Worm (Caenorhabditis elegans) whole organism, mixed stage, embryonic: ENCODE data around the gene C18E9.8.

Experiments used
- ceh-83 ChIP-seq: fragments of 200-800 bp; sonication (Bioruptor generic); optimal IDR thresholded peaks from 2 replicates; lab custom pipeline; 2018; ENCODE audit warnings: mild to moderate bottlenecking, missing genetic modification characterization, missing compliant biosample characterization
- ces-1 ChIP-seq: fragments of 150-350 bp; optimal IDR thresholded peaks from 2 replicates; lab custom pipeline; 2014; ENCODE audit warnings: missing biosample characterization, missing genetic modification reagents, missing genetic modification characterization
- elt-1 ChIP-seq: sonication (generic microtip); optimal IDR thresholded peaks from 2 replicates; lab custom pipeline; 2017; ENCODE audit warnings: missing genetic modification characterization, mild to moderate bottlenecking, missing compliant biosample characterization, antibody characterized with exemption, moderate library complexity, borderline replicate concordance; ENCODE audit not compliant: insufficient read depth
- elt-3 ChIP-seq: fragments of 150-350 bp; optimal IDR thresholded peaks from 2 replicates; lab custom pipeline; 2014; ENCODE audit warnings: missing biosample characterization, missing genetic modification characterization
- hlh-1 ChIP-seq: fragments of 150-350 bp; optimal IDR thresholded peaks from 2 replicates; lab custom pipeline; 2014; ENCODE audit warnings: missing biosample characterization, missing genetic modification reagents, missing genetic modification characterization
- lin-13 ChIP-seq: fragments of 150-350 bp; optimal IDR thresholded peaks from 2 replicates; lab custom pipeline; 2014; ENCODE audit warnings: missing biosample characterization, missing genetic modification characterization
- nhr-12 ChIP-seq: fragments of 150-350 bp; optimal IDR thresholded peaks from 2 replicates; lab custom pipeline; 2014; ENCODE audit warnings: missing biosample characterization, missing genetic modification characterization
- nhr-237 ChIP-seq: fragments of 150-350 bp; optimal IDR thresholded peaks from 2 replicates; lab custom pipeline; 2014; ENCODE audit warnings: missing biosample characterization, missing genetic modification characterization
- nhr-76 ChIP-seq: sonication (generic microtip); optimal IDR thresholded peaks from 2 replicates; lab custom pipeline; 2017; ENCODE audit warnings: missing biosample characterization, missing genetic modification characterization
- pha-4 ChIP-seq: fragments of 150-350 bp; optimal IDR thresholded peaks from 2 replicates; lab custom pipeline; 2018; ENCODE audit warnings: missing biosample characterization, missing genetic modification reagents, missing genetic modification characterization
- snpc-4 ChIP-seq: fragments of 150-350 bp; optimal IDR thresholded peaks from 2 replicates; lab custom pipeline; 2014; ENCODE audit warnings: missing biosample characterization, missing genetic modification characterization
- unc-120 ChIP-seq: sonication (generic microtip); optimal IDR thresholded peaks from 2 replicates; lab custom pipeline; 2017; ENCODE audit warnings: missing genetic modification characterization, missing compliant biosample characterization; ENCODE audit not compliant: poor library complexity, severe bottlenecking
- unc-39 ChIP-seq: fragments of 150-350 bp; optimal IDR thresholded peaks from 2 replicates; lab custom pipeline; 2014; ENCODE audit warnings: missing biosample characterization, missing genetic modification characterization
- unc-62 ChIP-seq: fragments of 150-350 bp; optimal IDR thresholded peaks from 2 replicates; lab custom pipeline; 2014; ENCODE audit warnings: missing biosample characterization, missing genetic modification reagents, missing genetic modification characterization

DNA sequence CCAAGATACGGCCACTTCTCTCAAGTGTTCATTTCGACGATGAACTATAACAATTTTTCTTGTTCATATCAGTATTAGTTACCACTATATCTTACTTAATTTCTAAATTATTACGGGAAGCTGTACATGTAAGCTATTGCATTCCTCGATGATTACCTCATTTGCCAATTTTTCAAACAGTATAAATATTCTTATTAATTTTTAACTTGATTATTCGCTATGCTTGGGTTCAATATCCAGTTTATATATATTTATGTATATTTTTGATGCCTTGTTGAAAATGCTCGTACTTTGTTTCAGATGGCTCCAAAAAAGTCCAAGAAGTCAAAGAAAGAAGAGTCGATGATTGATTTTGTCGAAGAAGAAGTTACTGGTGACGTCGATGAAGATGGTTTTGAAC, 6.5 kb upstream of the C18E9.8 start, which contains the start of gene F44G4.1:
- TF ChIP-seq nhr-237, result no peak
- TF ChIP-seq unc-39 (tag; lab: Kevin White, UChicago), result no peak
- no peak for TF ChIP-seq lin-13 (tag; lab: Kevin White, UChicago)
- TF ChIP-seq snpc-4 (tag; lab: Kevin White, UChicago), result no peak
- TF ChIP-seq ces-1 (GFP tag; lab: Kevin White, UChicago), result no peak
- no peak for TF ChIP-seq pha-4 (tag; lab: Kevin White, UChicago)
- no peak for TF ChIP-seq unc-120 (tag; lab: Kevin White, UChicago)
- TF ChIP-seq unc-62 (GFP tag; lab: Kevin White, UChicago), result no peak
- TF ChIP-seq nhr-12 (tag; lab: Kevin White, UChicago), result no peak
- TF ChIP-seq ceh-83 (GFP tag; lab: Kevin White, UChicago), result no peak
- TF ChIP-seq nhr-76 (tag; lab: Kevin White, UChicago), result no peak
- TF ChIP-seq elt-3, result no peak
- TF ChIP-seq elt-1 (tag; lab: Kevin White, UChicago), result no peak
- no peak for TF ChIP-seq hlh-1 (tag; lab: Kevin White, UChicago)
